Comparison of ENCODE assay signal across 4 fruit fly cellular contexts in the genomic region with DNA sequence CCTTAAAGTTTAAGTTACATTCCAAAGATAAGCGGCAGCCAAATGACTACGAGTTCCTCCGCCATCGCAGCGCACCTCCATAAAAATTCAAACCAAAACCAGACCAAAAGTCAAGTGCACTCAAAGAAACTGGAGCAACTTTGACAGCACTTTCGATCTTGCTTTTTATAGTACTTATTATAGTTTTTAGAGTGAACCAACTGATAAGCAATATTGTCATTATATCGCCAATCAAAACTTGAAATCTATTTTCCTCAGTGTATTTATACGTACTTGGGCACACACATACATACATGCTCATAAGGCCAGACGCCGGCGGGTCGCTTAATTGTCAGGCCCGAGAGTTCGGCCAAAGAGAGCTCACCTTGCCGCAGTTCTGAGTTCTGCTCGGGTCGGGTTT.
TF ChIP-seq lines count a peak whose summit lies in the region.

No protein-coding gene starts in this region.

- no peak for TF ChIP-seq CTCF in whole organism, embryonic (GFP tag; optimal IDR thresholded peaks at IDR 0.05; lab: Kevin White, UChicago)

TF ChIP-seq in whole organism, embryonic, 481 proteins besides CTCF, POLR2A, EP300 and RAD21 (continues in another document):
- no peak for TF ChIP-seq mirr (GFP tag; optimal IDR thresholded peaks at IDR 0.05; lab: Kevin White, UChicago)
- no peak for TF ChIP-seq vnd (GFP tag; IDR thresholded peaks at IDR 0.05; lab: Robert Waterston, UW; ENCODE audit: partially characterized antibody)
- peak; percentile 85 for TF ChIP-seq Abd-B (GFP tag; optimal IDR thresholded peaks at IDR 0.05; lab: Kevin White, UChicago)
- TF ChIP-seq B-H1 (GFP tag; IDR thresholded peaks at IDR 0.05; lab: Robert Waterston, UW): peak; percentile 38; the same call in 2 of the 3 replicates
- peak; percentile 76 for TF ChIP-seq CG11504 (tag; optimal IDR thresholded peaks at IDR 0.05; lab: Kevin White, UChicago)
- TF ChIP-seq vvl (GFP tag; IDR thresholded peaks at IDR 0.05; lab: Robert Waterston, UW): peak; percentile 88
- no peak for TF ChIP-seq CG14441 (GFP tag; IDR thresholded peaks at IDR 0.05; lab: Robert Waterston, UW)
- peak; percentile 89 for TF ChIP-seq Chrac-16 (GFP tag; optimal IDR thresholded peaks at IDR 0.05; lab: Kevin White, UChicago)
- TF ChIP-seq gro (GFP tag; optimal IDR thresholded peaks at IDR 0.05; lab: Kevin White, UChicago): no peak
- peak; percentile 62 for TF ChIP-seq Six4 (GFP tag; optimal IDR thresholded peaks at IDR 0.05; lab: Kevin White, UChicago)
- TF ChIP-seq TFAM (GFP tag; optimal IDR thresholded peaks at IDR 0.05; lab: Kevin White, UChicago): peak; percentile 55
- no peak; the same call in 1 of the 2 replicates for TF ChIP-seq CG32532 (GFP tag; IDR thresholded peaks at IDR 0.05; lab: Robert Waterston, UW)
- peak; percentile 50 for TF ChIP-seq cg (GFP tag; optimal IDR thresholded peaks at IDR 0.05; lab: Kevin White, UChicago)
- TF ChIP-seq CG13424 (tag; optimal IDR thresholded peaks at IDR 0.05; lab: Kevin White, UChicago): peak; percentile 79
- TF ChIP-seq caup (GFP tag; optimal IDR thresholded peaks at IDR 0.05; lab: Kevin White, UChicago; ENCODE audit: severe bottlenecking): peak; percentile 44
- peak; percentile 68 for TF ChIP-seq CG17385 (GFP tag; optimal IDR thresholded peaks at IDR 0.05; lab: Kevin White, UChicago)
- peak in 1 of 3 experiments; percentile 91 for TF ChIP-seq lola (GFP tag; optimal IDR thresholded peaks at IDR 0.05; lab: Kevin White, UChicago)
- TF ChIP-seq tgo (GFP tag; IDR thresholded peaks at IDR 0.05; lab: Robert Waterston, UW): peak; percentile 58; the same call in 2 of the 3 replicates
- peak; percentile 68 for TF ChIP-seq dysf (GFP tag; IDR thresholded peaks at IDR 0.05; lab: Robert Waterston, UW)
- peak; percentile 66 for TF ChIP-seq gcm (GFP tag; optimal IDR thresholded peaks at IDR 0.05; lab: Kevin White, UChicago)

TF ChIP-seq in whole organism, prepupa, 60 proteins besides CTCF, POLR2A, EP300 and RAD21 (continues in another document):
- no peak for TF ChIP-seq CG4318 (GFP tag; optimal IDR thresholded peaks at IDR 0.05; lab: Kevin White, UChicago)
- TF ChIP-seq fd85E (GFP tag; optimal IDR thresholded peaks at IDR 0.05; lab: Kevin White, UChicago): no peak
- peak; percentile 84 for TF ChIP-seq topi (GFP tag; optimal IDR thresholded peaks at IDR 0.05; lab: Kevin White, UChicago)
- peak; percentile 73 for TF ChIP-seq dsx (GFP tag; optimal IDR thresholded peaks at IDR 0.05; lab: Kevin White, UChicago; ENCODE audit: poor library complexity, severe bottlenecking)
- TF ChIP-seq CG15336 (GFP tag; IDR thresholded peaks at IDR 0.05; lab: Robert Waterston, UW): no peak
- peak; percentile 50 for TF ChIP-seq CG7368 (GFP tag; optimal IDR thresholded peaks at IDR 0.05; lab: Kevin White, UChicago)
- TF ChIP-seq Eip75B (GFP tag; optimal IDR thresholded peaks at IDR 0.05; lab: Kevin White, UChicago): peak; percentile 79
- TF ChIP-seq cyc (GFP tag; optimal IDR thresholded peaks at IDR 0.05; lab: Kevin White, UChicago): peak; percentile 86
- no peak for TF ChIP-seq dac (GFP tag; optimal IDR thresholded peaks at IDR 0.05; lab: Kevin White, UChicago)
- TF ChIP-seq CG3919 (GFP tag; optimal IDR thresholded peaks at IDR 0.05; lab: Kevin White, UChicago): peak; percentile 81
- TF ChIP-seq ss (GFP tag; optimal IDR thresholded peaks at IDR 0.05; lab: Kevin White, UChicago): peak; percentile 52 to 74
- TF ChIP-seq Eip78C (GFP tag; lab: Kevin White, UChicago): peak; percentile 92
- TF ChIP-seq achi (GFP tag; optimal IDR thresholded peaks at IDR 0.05; lab: Kevin White, UChicago): peak; percentile 69
- peak; percentile 80 for TF ChIP-seq Smox (GFP tag; optimal IDR thresholded peaks at IDR 0.05; lab: Kevin White, UChicago)
- peak; percentile 72 for TF ChIP-seq CG10669 (GFP tag; optimal IDR thresholded peaks at IDR 0.05; lab: Kevin White, UChicago)
- peak; percentile 78 for TF ChIP-seq CG31627 (GFP tag; optimal IDR thresholded peaks at IDR 0.05; lab: Kevin White, UChicago)
- peak; percentile 21 for TF ChIP-seq CG32006 (GFP tag; optimal IDR thresholded peaks at IDR 0.05; lab: Kevin White, UChicago)
- TF ChIP-seq CG6854 (GFP tag; optimal IDR thresholded peaks at IDR 0.05; lab: Kevin White, UChicago): no peak
- TF ChIP-seq vri (GFP tag; optimal IDR thresholded peaks at IDR 0.05; lab: Kevin White, UChicago): peak; percentile 62
- TF ChIP-seq esn (GFP tag; optimal IDR thresholded peaks at IDR 0.05; lab: Kevin White, UChicago): peak; percentile 83
- TF ChIP-seq fkh (GFP tag; optimal IDR thresholded peaks at IDR 0.05; lab: Kevin White, UChicago): peak; percentile 4
- TF ChIP-seq CG9139 (GFP tag; optimal IDR thresholded peaks at IDR 0.05; lab: Kevin White, UChicago): peak; percentile 62

TF ChIP-seq in whole organism, pupa, 21 proteins besides CTCF, POLR2A, EP300 and RAD21:
- TF ChIP-seq EcR (GFP tag; optimal IDR thresholded peaks at IDR 0.05; lab: Kevin White, UChicago) (no peak), CG12605 (GFP tag; IDR thresholded peaks at IDR 0.05; lab: Robert Waterston, UW) (no peak), CG8159 (tag; optimal IDR thresholded peaks at IDR 0.05; lab: Kevin White, UChicago) (peak; percentile 80), Pif1A (GFP tag; optimal IDR thresholded peaks at IDR 0.05; lab: Kevin White, UChicago) (peak; percentile 64), CG34367 (tag; optimal IDR thresholded peaks at IDR 0.05; lab: Kevin White, UChicago) (peak; percentile 72), Snoo (tag; optimal IDR thresholded peaks at IDR 0.05; lab: Kevin White, UChicago) (peak; percentile 69), D1 (tag; optimal IDR thresholded peaks at IDR 0.05; lab: Kevin White, UChicago) (peak; percentile 7), CG15710 (tag; optimal IDR thresholded peaks at IDR 0.05; lab: Kevin White, UChicago) (peak; percentile 81), CG10348 (GFP tag; IDR thresholded peaks at IDR 0.05; lab: Robert Waterston, UW) (no peak), fd96Ca (GFP tag; IDR thresholded peaks at IDR 0.05; lab: Robert Waterston, UW) (no peak), gl (tag; optimal IDR thresholded peaks at IDR 0.05; lab: Kevin White, UChicago) (peak; percentile 36), CG13204 (GFP tag; optimal IDR thresholded peaks at IDR 0.05; lab: Kevin White, UChicago) (peak; percentile 46), CG17806 (tag; optimal IDR thresholded peaks at IDR 0.05; lab: Kevin White, UChicago) (peak; percentile 67), CG9948 (tag; optimal IDR thresholded peaks at IDR 0.05; lab: Kevin White, UChicago) (peak; percentile 66), rn (GFP tag; IDR thresholded peaks at IDR 0.05; lab: Robert Waterston, UW) (peak; percentile 8; the same call in 1 of the 2 replicates), Ets98B (GFP tag; IDR thresholded peaks at IDR 0.05; lab: Robert Waterston, UW) (no peak), CG32121 (GFP tag; IDR thresholded peaks at IDR 0.05; lab: Robert Waterston, UW) (0 out of 2 replicates have a peak, but pooled peaks have one; percentile 21), CG14655 (GFP tag; optimal IDR thresholded peaks at IDR 0.05; lab: Kevin White, UChicago) (peak; percentile 38), CG8301 (tag; optimal IDR thresholded peaks at IDR 0.05; lab: Kevin White, UChicago) (peak; percentile 7), CG4496 (GFP tag; IDR thresholded peaks at IDR 0.05; lab: Robert Waterston, UW) (no peak), Pif1B (GFP tag; optimal IDR thresholded peaks at IDR 0.05; lab: Kevin White, UChicago) (peak; percentile 59)

TF ChIP-seq in whole organism, wandering third instar larva, 38 proteins besides CTCF, POLR2A, EP300 and RAD21 (continues in another document):
- TF ChIP-seq Hr83 (GFP tag; optimal IDR thresholded peaks at IDR 0.05; lab: Kevin White, UChicago; ENCODE audit: poor library complexity, severe bottlenecking) (no peak), CrebA (GFP tag; optimal IDR thresholded peaks at IDR 0.05; lab: Kevin White, UChicago; ENCODE audit: borderline replicate concordance) (no peak), N (GFP tag; optimal IDR thresholded peaks at IDR 0.05; lab: Kevin White, UChicago) (no peak), Hnf4 (GFP tag; optimal IDR thresholded peaks at IDR 0.05; lab: Kevin White, UChicago) (peak; percentile 79), sage (GFP tag; optimal IDR thresholded peaks at IDR 0.05; lab: Kevin White, UChicago) (peak; percentile 59), dl (GFP tag; optimal IDR thresholded peaks at IDR 0.05; lab: Kevin White, UChicago; ENCODE audit: insufficient read depth in 1 of 2, partially characterized antibody in 2 of 2) (no peak), Hr78 (GFP tag; optimal IDR thresholded peaks at IDR 0.05; lab: Kevin White, UChicago) (no peak), Jra (GFP tag; optimal IDR thresholded peaks at IDR 0.05; lab: Kevin White, UChicago) (peak; percentile 46), Dfd (GFP tag; optimal IDR thresholded peaks at IDR 0.05; lab: Kevin White, UChicago) (no peak), Myc (optimal IDR thresholded peaks at IDR 0.05; lab: Kevin White, UChicago) (no peak), OdsH (GFP tag; optimal IDR thresholded peaks at IDR 0.05; lab: Kevin White, UChicago) (peak; percentile 67), foxo (GFP tag; optimal IDR thresholded peaks at IDR 0.05; lab: Kevin White, UChicago) (peak; percentile 27 to 83), br (GFP tag; optimal IDR thresholded peaks at IDR 0.05; lab: Kevin White, UChicago) (peak; percentile 83), Abd-B (GFP tag; optimal IDR thresholded peaks at IDR 0.05; lab: Kevin White, UChicago) (no peak), Rel (GFP tag; optimal IDR thresholded peaks at IDR 0.05; lab: Kevin White, UChicago) (no peak), Rel (tag; optimal IDR thresholded peaks at IDR 0.05; lab: Kevin White, UChicago) (peak; percentile 7), psq (GFP tag; optimal IDR thresholded peaks at IDR 0.05; lab: Kevin White, UChicago) (peak; percentile 55), CG32264 (GFP tag; optimal IDR thresholded peaks at IDR 0.05; lab: Kevin White, UChicago) (peak; percentile 46), HLH106 (tag; optimal IDR thresholded peaks at IDR 0.05; lab: Kevin White, UChicago) (peak; percentile 75), CG9705 (GFP tag; optimal IDR thresholded peaks at IDR 0.05; lab: Kevin White, UChicago) (peak; percentile 38), jim (GFP tag; optimal IDR thresholded peaks at IDR 0.05; lab: Kevin White, UChicago) (no peak), usp (GFP tag; optimal IDR thresholded peaks at IDR 0.05; lab: Kevin White, UChicago) (no peak), pan (optimal IDR thresholded peaks at IDR 0.05; lab: Kevin White, UChicago) (no peak), dmrt93B (GFP tag; optimal IDR thresholded peaks at IDR 0.05; lab: Kevin White, UChicago) (peak; percentile 28), GATAd (GFP tag; optimal IDR thresholded peaks at IDR 0.05; lab: Kevin White, UChicago) (no peak), lola (GFP tag; optimal IDR thresholded peaks at IDR 0.05; lab: Kevin White, UChicago) (no peak), Vsx2 (GFP tag; optimal IDR thresholded peaks at IDR 0.05; lab: Kevin White, UChicago; ENCODE audit: partially characterized antibody) (no peak), Mio (GFP tag; optimal IDR thresholded peaks at IDR 0.05; lab: Kevin White, UChicago) (no peak), dsf (GFP tag; optimal IDR thresholded peaks at IDR 0.05; lab: Kevin White, UChicago; ENCODE audit: borderline replicate concordance) (no peak)
